Fruit fly (Drosophila melanogaster) whole organism, embryonic: ENCODE data around the gene CIA30.

Experiments
- B-H2 ChIP-seq: fragments of 200-800 bp; sonication (Bioruptor generic); optimal IDR thresholded peaks from 2 replicates; lab custom pipeline; 2018; ENCODE audit warnings: missing biosample characterization, mild to moderate bottlenecking, missing genetic modification characterization
- CG11093 ChIP-seq: fragments of 200-800 bp; sonication (Bioruptor generic); IDR thresholded peaks from 3 replicates; pipeline ENCODE4 v1.3.6; 2022; ENCODE audit warnings: missing biosample characterization, missing genetic modification characterization
- CG11247 ChIP-seq: fragments of 200-800 bp; sonication (Bioruptor generic); IDR thresholded peaks from 2 replicates; pipeline ENCODE4 v1.3.6; 2022; ENCODE audit warnings: missing biosample characterization, missing genetic modification characterization
- CG11504 ChIP-seq: fragments of 200-800 bp; sonication (Bioruptor generic); optimal IDR thresholded peaks from 3 replicates; lab custom pipeline; 2019; ENCODE audit warnings: missing biosample characterization, mild to moderate bottlenecking, missing genetic modification characterization, moderate library complexity
- CG12155 ChIP-seq: fragments of 200-800 bp; sonication (Bioruptor generic); optimal IDR thresholded peaks from 3 replicates; lab custom pipeline; 2016; ENCODE audit warnings: missing biosample characterization, missing genetic modification characterization
- CG12299 ChIP-seq: fragments of 200-800 bp; sonication (Bioruptor generic); optimal IDR thresholded peaks from 2 replicates; lab custom pipeline; 2018; ENCODE audit warnings: missing biosample characterization, mild to moderate bottlenecking, missing genetic modification characterization
- CG12659 ChIP-seq: fragments of 200-800 bp; sonication (Bioruptor generic); optimal IDR thresholded peaks from 3 replicates; lab custom pipeline; 2017; ENCODE audit warnings: mild to moderate bottlenecking, missing biosample characterization, missing genetic modification reagents, missing genetic modification characterization
- CG14667 ChIP-seq: fragments of 200-800 bp; sonication (Bioruptor generic); IDR thresholded peaks from 2 replicates; pipeline ENCODE4 v1.3.6; 2022; ENCODE audit warnings: missing biosample characterization, missing genetic modification characterization
- CG14965 ChIP-seq: fragments of 200-800 bp; sonication (Bioruptor generic); optimal IDR thresholded peaks from 2 replicates; lab custom pipeline; 2016; ENCODE audit warnings: missing biosample characterization, missing genetic modification characterization, borderline replicate concordance
- CG15011 ChIP-seq: fragments of 200-800 bp; sonication (Bioruptor generic); optimal IDR thresholded peaks from 3 replicates; lab custom pipeline; 2018; ENCODE audit warnings: missing biosample characterization, mild to moderate bottlenecking, missing genetic modification characterization
- CG1603 ChIP-seq: fragments of 200-800 bp; sonication (Bioruptor generic); optimal IDR thresholded peaks from 2 replicates; lab custom pipeline; 2019; ENCODE audit warnings: missing biosample characterization, mild to moderate bottlenecking, missing genetic modification characterization, moderate library complexity
- CG2116 ChIP-seq: fragments of 200-800 bp; sonication (Bioruptor generic); optimal IDR thresholded peaks from 3 replicates; lab custom pipeline; 2018; ENCODE audit warnings: missing biosample characterization, mild to moderate bottlenecking, missing genetic modification characterization
- CG2875 ChIP-seq: fragments of 200-800 bp; sonication (Bioruptor generic); optimal IDR thresholded peaks from 2 replicates; lab custom pipeline; 2017; ENCODE audit warnings: missing biosample characterization, mild to moderate bottlenecking, missing genetic modification characterization, missing genetic modification reagents
- CG3163 ChIP-seq: fragments of 200-800 bp; sonication (Bioruptor generic); optimal IDR thresholded peaks from 3 replicates; lab custom pipeline; 2016; ENCODE audit warnings: missing biosample characterization, missing genetic modification characterization
- CG3726 ChIP-seq: fragments of 200-800 bp; sonication (Bioruptor generic); IDR thresholded peaks from 3 replicates; pipeline ENCODE4, ENCODE4 v1.3.6; 2022; ENCODE audit warnings: missing biosample characterization, missing genetic modification characterization
- CG43689 ChIP-seq: fragments of 200-800 bp; sonication (Bioruptor generic); IDR thresholded peaks from 2 replicates; pipeline ENCODE4 v1.3.6; 2022; ENCODE audit warnings: missing biosample characterization, missing genetic modification characterization
- CG6683 ChIP-seq: fragments of 200-800 bp; sonication (Bioruptor generic); optimal IDR thresholded peaks from 2 replicates; lab custom pipeline; 2017; ENCODE audit warnings: missing biosample characterization, mild to moderate bottlenecking, missing genetic modification characterization, missing genetic modification reagents
- CG6689 ChIP-seq: fragments of 200-800 bp; sonication (Bioruptor generic); IDR thresholded peaks from 2 replicates; pipeline ENCODE4 v1.3.6; 2022; ENCODE audit warnings: missing biosample characterization, missing genetic modification characterization
- CG6765 ChIP-seq: fragments of 200-800 bp; sonication (Bioruptor generic); optimal IDR thresholded peaks from 3 replicates; lab custom pipeline; 2017; ENCODE audit warnings: missing biosample characterization, mild to moderate bottlenecking, missing genetic modification characterization
- CG7556 ChIP-seq: fragments of 200-800 bp; sonication (Bioruptor generic); optimal IDR thresholded peaks from 2 replicates; lab custom pipeline; 2017; ENCODE audit warnings: missing biosample characterization, mild to moderate bottlenecking, missing genetic modification characterization
- CG7987 ChIP-seq: fragments of 200-800 bp; sonication (Bioruptor generic); optimal IDR thresholded peaks from 2 replicates; lab custom pipeline; 2018; ENCODE audit warnings: missing biosample characterization, mild to moderate bottlenecking, missing genetic modification characterization, moderate library complexity
- CG8281 ChIP-seq: fragments of 200-800 bp; sonication (Bioruptor generic); optimal IDR thresholded peaks from 2 replicates; lab custom pipeline; 2018; ENCODE audit warnings: missing biosample characterization, mild to moderate bottlenecking, missing genetic modification characterization, moderate library complexity
- CG9932 ChIP-seq: fragments of 200-800 bp; sonication (Bioruptor generic); IDR thresholded peaks from 2 replicates; pipeline ENCODE4 v1.3.6; 2022; ENCODE audit warnings: missing biosample characterization, missing genetic modification characterization
- CoRest ChIP-seq: fragments of 200-800 bp; sonication (Bioruptor generic); optimal IDR thresholded peaks from 3 replicates; lab custom pipeline; 2018; ENCODE audit warnings: missing biosample characterization, mild to moderate bottlenecking, missing genetic modification characterization, moderate library complexity
- Dfd ChIP-seq, 2 experiments: fragments of >200 bp; optimal IDR thresholded peaks; 2 replicates each; lab custom pipeline; 2017; ENCODE audit warnings: missing biosample characterization in 2 of 2, missing genetic modification characterization in 2 of 2
- HHEX ChIP-seq: fragments of 200-800 bp; sonication (Bioruptor generic); optimal IDR thresholded peaks from 3 replicates; lab custom pipeline; 2017; ENCODE audit warnings: missing biosample characterization, mild to moderate bottlenecking, missing genetic modification characterization, missing genetic modification reagents
- Hmx ChIP-seq: fragments of 200-800 bp; sonication (Bioruptor generic); optimal IDR thresholded peaks from 2 replicates; lab custom pipeline; 2016; ENCODE audit warnings: missing biosample characterization, missing genetic modification characterization
- Kr ChIP-seq: fragments of 200-800 bp; sonication (Bioruptor generic); optimal IDR thresholded peaks from 2 replicates; lab custom pipeline; 2017; ENCODE audit warnings: missing biosample characterization, mild to moderate bottlenecking, missing genetic modification characterization
- Lpt ChIP-seq: fragments of >200 bp; optimal IDR thresholded peaks from 2 replicates; lab custom pipeline; 2018; ENCODE audit warnings: missing biosample characterization, missing genetic modification characterization
- NfI ChIP-seq: fragments of 200-800 bp; sonication (Bioruptor generic); optimal IDR thresholded peaks from 3 replicates; lab custom pipeline; 2018; ENCODE audit warnings: missing biosample characterization, mild to moderate bottlenecking, missing genetic modification characterization, moderate library complexity
- Oaz ChIP-seq: fragments of 200-800 bp; sonication (Bioruptor generic); IDR thresholded peaks from 2 replicates; pipeline ENCODE4 v1.3.6; 2022; ENCODE audit warnings: missing biosample characterization, missing genetic modification characterization
- Side ChIP-seq: fragments of 200-800 bp; sonication (Bioruptor generic); optimal IDR thresholded peaks from 2 replicates; lab custom pipeline; 2016; ENCODE audit warnings: missing biosample characterization, missing genetic modification characterization
- Vsx1 ChIP-seq: fragments of 200-800 bp; sonication (Bioruptor generic); optimal IDR thresholded peaks from 2 replicates; lab custom pipeline; 2017; ENCODE audit warnings: missing biosample characterization, mild to moderate bottlenecking, missing genetic modification characterization, missing genetic modification reagents
- Xrp1 ChIP-seq: fragments of 200-800 bp; sonication (Bioruptor generic); IDR thresholded peaks from 2 replicates; pipeline ENCODE4 v1.3.6; 2022; ENCODE audit warnings: missing biosample characterization, missing genetic modification characterization
- bsh ChIP-seq, 2 experiments: fragments of 200-800 bp; sonication (Bioruptor generic); optimal IDR thresholded peaks; 2 replicates each; lab custom pipeline; 2017 to 2018; ENCODE audit warnings: mild to moderate bottlenecking in 2 of 2, missing biosample characterization in 2 of 2, missing genetic modification characterization in 2 of 2, moderate library complexity in 1 of 2
- chif ChIP-seq, 2 experiments: fragments of 200-800 bp; sonication (Bioruptor generic); optimal IDR thresholded peaks; 3 replicates each; lab custom pipeline; 2016; ENCODE audit warnings: missing biosample characterization in 2 of 2, missing genetic modification characterization in 2 of 2
- chinmo ChIP-seq: fragments of 200-800 bp; sonication (Bioruptor generic); IDR thresholded peaks from 4 replicates; pipeline ENCODE4 v1.3.6; 2022; ENCODE audit warnings: missing biosample characterization, missing genetic modification characterization; ENCODE audit not compliant: partially characterized antibody
- danr ChIP-seq: fragments of 200-800 bp; sonication (Bioruptor generic); IDR thresholded peaks from 2 replicates; pipeline ENCODE4 v1.3.6; 2022; ENCODE audit warnings: missing biosample characterization, missing genetic modification characterization
- dimm ChIP-seq: fragments of 200-800 bp; sonication (Bioruptor generic); IDR thresholded peaks from 2 replicates; pipeline ENCODE4 v1.3.6; 2022; ENCODE audit warnings: missing biosample characterization, missing genetic modification characterization
- fru ChIP-seq: fragments of >200 bp; optimal IDR thresholded peaks from 2 replicates; lab custom pipeline; 2017
- knrl ChIP-seq: fragments of 200-800 bp; sonication (Bioruptor generic); IDR thresholded peaks from 3 replicates; pipeline ENCODE4 v1.3.6; 2022; ENCODE audit warnings: missing biosample characterization, missing genetic modification characterization; ENCODE audit not compliant: partially characterized antibody
- lab ChIP-seq: fragments of 200-800 bp; sonication (Bioruptor generic); optimal IDR thresholded peaks from 3 replicates; lab custom pipeline; 2017; ENCODE audit warnings: missing biosample characterization, missing genetic modification characterization, mild to moderate bottlenecking, moderate library complexity, missing genetic modification reagents
- mld ChIP-seq: fragments of 200-800 bp; sonication (Bioruptor generic); IDR thresholded peaks from 3 replicates; pipeline ENCODE4 v1.3.6; 2022; ENCODE audit warnings: missing biosample characterization, missing genetic modification characterization; ENCODE audit not compliant: partially characterized antibody
- otp ChIP-seq: fragments of 200-800 bp; sonication (Bioruptor generic); IDR thresholded peaks from 3 replicates; pipeline ENCODE4, ENCODE4 v1.3.6; 2022; ENCODE audit warnings: missing biosample characterization, missing genetic modification characterization
- phol ChIP-seq: fragments of 200-800 bp; sonication (Bioruptor generic); optimal IDR thresholded peaks from 3 replicates; lab custom pipeline; 2018; ENCODE audit warnings: missing biosample characterization, mild to moderate bottlenecking, missing genetic modification characterization, moderate library complexity
- ranshi ChIP-seq: fragments of 200-800 bp; sonication (Bioruptor generic); IDR thresholded peaks from 2 replicates; pipeline ENCODE4 v1.3.6; 2022; ENCODE audit warnings: missing biosample characterization, missing genetic modification characterization
- repo ChIP-seq: fragments of 200-800 bp; sonication (Bioruptor generic); optimal IDR thresholded peaks from 2 replicates; lab custom pipeline; 2016; ENCODE audit warnings: missing biosample characterization, missing genetic modification characterization
- tgo ChIP-seq: fragments of 200-800 bp; sonication (Bioruptor generic); IDR thresholded peaks from 3 replicates; pipeline ENCODE4 v1.3.6; 2022; ENCODE audit warnings: missing biosample characterization, missing genetic modification characterization
- tup ChIP-seq: fragments of 200-800 bp; sonication (Bioruptor generic); optimal IDR thresholded peaks from 2 replicates; lab custom pipeline; 2016; ENCODE audit warnings: missing biosample characterization, mild to moderate bottlenecking, missing genetic modification characterization, moderate library complexity
- tx ChIP-seq: fragments of 200-800 bp; sonication (Bioruptor generic); optimal IDR thresholded peaks from 2 replicates; lab custom pipeline; 2016; ENCODE audit warnings: missing biosample characterization, missing genetic modification characterization
- vvl ChIP-seq: fragments of 200-800 bp; sonication (Bioruptor generic); IDR thresholded peaks from 2 replicates; pipeline ENCODE4 v1.3.6; 2022; ENCODE audit warnings: missing biosample characterization, missing genetic modification characterization

Gene CIA30

DNA sequence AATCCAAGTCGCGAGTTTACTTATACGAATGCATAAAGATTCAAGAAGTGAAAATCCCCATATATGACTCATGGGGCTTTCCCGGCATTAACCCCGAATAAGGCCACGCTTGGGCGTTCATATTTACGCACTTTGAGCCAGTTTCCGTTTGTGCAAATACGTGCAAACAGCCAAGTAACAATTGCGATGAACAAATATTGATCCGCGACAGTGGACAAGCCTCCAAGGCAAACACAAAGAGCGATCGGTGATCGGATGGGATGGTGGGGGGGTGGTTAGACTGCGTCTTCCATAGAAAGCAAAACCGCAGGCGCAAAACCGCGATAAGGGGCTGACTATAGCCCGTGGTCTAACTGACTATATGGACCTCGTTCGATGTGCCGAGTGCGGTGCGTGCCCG lies 20.5 kb downstream of the CIA30 start (continued):
- no peak for TF ChIP-seq Dfd (GFP tag; optimal IDR thresholded peaks at IDR 0.05; lab: Kevin White, UChicago)
- no peak for TF ChIP-seq Kr (GFP tag; lab: Kevin White, UChicago)
- peak; percentile 30 for TF ChIP-seq CG7987 (GFP tag; lab: Kevin White, UChicago)
- no peak for TF ChIP-seq Xrp1 (GFP tag; lab: Robert Waterston, UW)
- TF ChIP-seq dimm (GFP tag; lab: Robert Waterston, UW): no peak
- TF ChIP-seq tx: no peak
- TF ChIP-seq CG14965 (GFP tag; lab: Kevin White, UChicago): no peak
- no peak for TF ChIP-seq Oaz (GFP tag; lab: Robert Waterston, UW)
- peak in 1 of 2 experiments; percentile 6 for TF ChIP-seq bsh (GFP tag; optimal IDR thresholded peaks at IDR 0.05; lab: Kevin White, UChicago)
- TF ChIP-seq Hmx (GFP tag; lab: Kevin White, UChicago): no peak
- peak; percentile 59 for TF ChIP-seq CG1603
- no peak for TF ChIP-seq CG12659 (GFP tag; lab: Kevin White, UChicago)
- TF ChIP-seq ranshi (GFP tag; lab: Robert Waterston, UW): 0 out of 2 replicates have a peak, but pooled peaks have one; percentile 38
- no peak for TF ChIP-seq CG8281
- TF ChIP-seq CG43689 (GFP tag; lab: Robert Waterston, UW): no peak
- no peak for TF ChIP-seq mld
- no peak for TF ChIP-seq CoRest (tag; lab: Kevin White, UChicago)
- 0 out of 3 replicates have a peak, but pooled peaks have one; percentile 19 for TF ChIP-seq otp (GFP tag; lab: Robert Waterston, UW)
- TF ChIP-seq Side: no peak
- no peak for TF ChIP-seq knrl (GFP tag; lab: Robert Waterston, UW)
- peak; percentile 11; the same call in 1 of the 2 replicates for TF ChIP-seq vvl (GFP tag; lab: Robert Waterston, UW)
- TF ChIP-seq CG7556 (GFP tag; lab: Kevin White, UChicago): no peak
- no peak for TF ChIP-seq B-H2
- no peak for TF ChIP-seq phol (tag; lab: Kevin White, UChicago)
- peak; percentile 27 for TF ChIP-seq CG11504 (tag; lab: Kevin White, UChicago)
- 0 out of 3 replicates have a peak, but pooled peaks have one; percentile 30 for TF ChIP-seq CG3726 (GFP tag; lab: Robert Waterston, UW)
- peak; percentile 22 for TF ChIP-seq HHEX (GFP tag; lab: Kevin White, UChicago)
- TF ChIP-seq tgo (GFP tag; lab: Robert Waterston, UW): no peak; the same call in 2 of the 3 replicates
- TF ChIP-seq NfI: no peak
- no peak for TF ChIP-seq Lpt
- TF ChIP-seq danr (GFP tag; lab: Robert Waterston, UW): no peak
- no peak for TF ChIP-seq CG6765 (GFP tag; lab: Kevin White, UChicago)
- no peak for TF ChIP-seq CG3163
- TF ChIP-seq CG11247 (GFP tag; lab: Robert Waterston, UW): no peak
- no peak for TF ChIP-seq CG6683 (GFP tag; lab: Kevin White, UChicago)
- no peak for TF ChIP-seq chinmo (GFP tag; lab: Robert Waterston, UW)
- no peak for TF ChIP-seq fru
- TF ChIP-seq tup (GFP tag; lab: Kevin White, UChicago): no peak
- TF ChIP-seq CG6689: peak; percentile 16; the same call in 1 of the 2 replicates
- no peak for TF ChIP-seq CG14667 (GFP tag; lab: Robert Waterston, UW)
- TF ChIP-seq CG2116: no peak
- peak; percentile 53 for TF ChIP-seq lab (GFP tag; lab: Kevin White, UChicago)
- no peak for TF ChIP-seq CG15011 (GFP tag; lab: Kevin White, UChicago)
- no peak for TF ChIP-seq CG12155
- peak; percentile 28 for TF ChIP-seq repo (GFP tag; lab: Kevin White, UChicago)
- TF ChIP-seq chif (GFP tag; optimal IDR thresholded peaks at IDR 0.05; lab: Kevin White, UChicago): no peak
- TF ChIP-seq CG2875 (GFP tag; lab: Kevin White, UChicago): peak; percentile 47
- TF ChIP-seq CG11093 (GFP tag; lab: Robert Waterston, UW): no peak
- TF ChIP-seq CG9932 (GFP tag; lab: Robert Waterston, UW): no peak
- TF ChIP-seq CG12299: no peak
- peak; percentile 22 for TF ChIP-seq Vsx1
